Worm (Caenorhabditis elegans) whole organism, L4/young adult: ENCODE data around the gene ZK856.5.

ENCODE experiments used
- W03F9.2 ChIP-seq: fragments of 150-350 bp; optimal IDR thresholded peaks from 2 replicates; lab custom pipeline; 2014; ENCODE audit warnings: missing biosample characterization, missing genetic modification characterization
- dao-5 ChIP-seq: sonication (generic microtip); optimal IDR thresholded peaks from 2 replicates; lab custom pipeline; 2016; ENCODE audit warnings: missing genotype, missing genetic modification characterization, moderate library complexity, missing compliant biosample characterization
- him-1 ChIP-seq: sonication (generic microtip); optimal IDR thresholded peaks from 2 replicates; lab custom pipeline; 2016; ENCODE audit warnings: missing genotype, missing genetic modification reagents, missing genetic modification characterization, missing compliant biosample characterization

- TF ChIP-seq him-1 (tag; lab: Kevin White, UChicago) (no peak), W03F9.2 (tag; lab: Kevin White, UChicago) (no peak), dao-5 (no peak)
Observed at ce11 chrV:10227333-10227732, 37.4 kb upstream of the ZK856.5 start, which contains the start of gene ttr-19.
